Worm (Caenorhabditis elegans): ENCODE measurements around the gene vha-5.

- no peak for TF ChIP-seq dao-5 (tag; optimal IDR thresholded peaks at IDR 0.05)
- no peak for TF ChIP-seq W03F9.2 (tag; optimal IDR thresholded peaks at IDR 0.05)
- TF ChIP-seq him-1 (tag; optimal IDR thresholded peaks at IDR 0.05) = no peak
Observed at ce11 chrIV:8259904-8260303, 43.9 kb upstream of the vha-5 start, which contains the start of gene K07H8.7.

Data from whole organism, L4/young adult.